Fruit fly (Drosophila melanogaster) whole organism, embryonic: ENCODE data around the gene CG6652.
A peak's percentile ranks its signal among the peaks of the same experiment; 100 is the strongest.

Experiments
- Abd-B ChIP-seq: fragments of 200-800 bp; sonication (Bioruptor generic); optimal IDR thresholded peaks from 2 replicates; lab custom pipeline; 2018; ENCODE audit warnings: missing biosample characterization, mild to moderate bottlenecking, missing genetic modification characterization, moderate library complexity
- Atf6 ChIP-seq: fragments of 200-800 bp; sonication (Bioruptor generic); IDR thresholded peaks from 2 replicates; pipeline ENCODE4 v1.3.6; 2022; ENCODE audit warnings: missing biosample characterization, missing genetic modification characterization
- CG10979 ChIP-seq: fragments of 200-800 bp; sonication (Bioruptor generic); optimal IDR thresholded peaks from 2 replicates; lab custom pipeline; 2018; ENCODE audit warnings: missing biosample characterization, mild to moderate bottlenecking, missing genetic modification characterization, moderate library complexity
- CG11695 ChIP-seq: fragments of 200-800 bp; sonication (Bioruptor generic); IDR thresholded peaks from 3 replicates; pipeline ENCODE4 v1.3.6; 2022; ENCODE audit warnings: missing biosample characterization, missing genetic modification characterization
- CG13424 ChIP-seq: fragments of 200-800 bp; sonication (Bioruptor generic); optimal IDR thresholded peaks from 2 replicates; lab custom pipeline; 2019; ENCODE audit warnings: missing biosample characterization, mild to moderate bottlenecking, missing genetic modification characterization, moderate library complexity
- CG17829 ChIP-seq: fragments of 200-800 bp; optimal IDR thresholded peaks from 2 replicates; lab custom pipeline; 2019; ENCODE audit warnings: missing biosample characterization, mild to moderate bottlenecking, missing genetic modification characterization, moderate library complexity
- CG18599 ChIP-seq: fragments of 200-800 bp; sonication (Bioruptor generic); optimal IDR thresholded peaks from 3 replicates; lab custom pipeline; 2017; ENCODE audit warnings: missing biosample characterization, missing genetic modification characterization, mild to moderate bottlenecking, moderate library complexity, missing genetic modification reagents
- CG18619 ChIP-seq: fragments of 200-800 bp; sonication (Bioruptor generic); optimal IDR thresholded peaks from 3 replicates; lab custom pipeline; 2017; ENCODE audit warnings: missing biosample characterization, mild to moderate bottlenecking, missing genetic modification characterization
- CG2678 ChIP-seq: fragments of 200-800 bp; sonication (Bioruptor generic); optimal IDR thresholded peaks from 3 replicates; lab custom pipeline; 2019; ENCODE audit warnings: missing biosample characterization, mild to moderate bottlenecking, missing genetic modification characterization, moderate library complexity
- CG2712 ChIP-seq: fragments of 200-800 bp; optimal IDR thresholded peaks from 3 replicates; lab custom pipeline; 2019; ENCODE audit warnings: missing biosample characterization, mild to moderate bottlenecking, missing genetic modification characterization, moderate library complexity
- CG30403 ChIP-seq: fragments of 200-800 bp; sonication (Bioruptor generic); optimal IDR thresholded peaks from 3 replicates; lab custom pipeline; 2016; ENCODE audit warnings: missing biosample characterization, missing genetic modification characterization
- CG33557 ChIP-seq: fragments of 200-800 bp; sonication (Bioruptor generic); optimal IDR thresholded peaks from 2 replicates; lab custom pipeline; 2019; ENCODE audit warnings: missing biosample characterization, mild to moderate bottlenecking, missing genetic modification characterization, moderate library complexity
- CG3847 ChIP-seq: fragments of 200-800 bp; sonication (Bioruptor generic); IDR thresholded peaks from 2 replicates; pipeline ENCODE4 v1.3.6; 2022; ENCODE audit warnings: missing biosample characterization, missing genetic modification characterization
- CG3995 ChIP-seq: fragments of 200-800 bp; sonication (Bioruptor generic); optimal IDR thresholded peaks from 3 replicates; lab custom pipeline; 2016; ENCODE audit warnings: missing biosample characterization, missing genetic modification characterization
- CG9727 ChIP-seq: fragments of 200-800 bp; sonication (Bioruptor generic); optimal IDR thresholded peaks from 3 replicates; lab custom pipeline; 2017; ENCODE audit warnings: missing biosample characterization, mild to moderate bottlenecking, missing genetic modification characterization
- CG9817 ChIP-seq: fragments of 200-800 bp; sonication (Bioruptor generic); optimal IDR thresholded peaks from 2 replicates; lab custom pipeline; 2018; ENCODE audit warnings: missing biosample characterization, mild to moderate bottlenecking, missing genetic modification characterization, moderate library complexity
- Deaf1 ChIP-seq: fragments of 200-800 bp; optimal IDR thresholded peaks from 3 replicates; lab custom pipeline; 2019; ENCODE audit warnings: missing biosample characterization, mild to moderate bottlenecking, missing genetic modification characterization, moderate library complexity
- E2f1 ChIP-seq: fragments of 200-800 bp; sonication (Bioruptor generic); IDR thresholded peaks from 2 replicates; pipeline ENCODE4 v1.3.6; 2022; ENCODE audit warnings: missing biosample characterization, missing genetic modification characterization
- E2f2 ChIP-seq: fragments of 200-800 bp; sonication (Bioruptor generic); IDR thresholded peaks from 2 replicates; pipeline ENCODE4 v1.3.6; 2022; ENCODE audit warnings: missing biosample characterization, missing genetic modification characterization
- HHEX ChIP-seq: fragments of 200-800 bp; sonication (Bioruptor generic); optimal IDR thresholded peaks from 3 replicates; lab custom pipeline; 2017; ENCODE audit warnings: missing biosample characterization, mild to moderate bottlenecking, missing genetic modification characterization, missing genetic modification reagents
- HmgZ ChIP-seq: fragments of 200-800 bp; sonication (Bioruptor generic); optimal IDR thresholded peaks from 2 replicates; lab custom pipeline; 2018; ENCODE audit warnings: missing biosample characterization, mild to moderate bottlenecking, missing genetic modification characterization
- Hr78 ChIP-seq, 2 experiments: fragments of 200-800 bp in 1 of 2; fragments of >200 bp in 1 of 2; sonication (Bioruptor generic) in 1 of 2; optimal IDR thresholded peaks; 2 replicates each; lab custom pipeline; 2017 to 2019; ENCODE audit warnings: missing biosample characterization in 2 of 2, missing genetic modification characterization in 2 of 2, mild to moderate bottlenecking in 1 of 2, moderate library complexity in 1 of 2
- Meics ChIP-seq: fragments of 200-800 bp; sonication (Bioruptor generic); optimal IDR thresholded peaks from 2 replicates; lab custom pipeline; 2017; ENCODE audit warnings: missing biosample characterization, mild to moderate bottlenecking, missing genetic modification characterization
- Nf-YB ChIP-seq: fragments of 200-800 bp; sonication (Bioruptor generic); optimal IDR thresholded peaks from 3 replicates; lab custom pipeline; 2019; ENCODE audit warnings: missing biosample characterization, mild to moderate bottlenecking, missing genetic modification characterization, moderate library complexity
- Ravus ChIP-seq: fragments of 200-800 bp; sonication (Bioruptor generic); IDR thresholded peaks from 2 replicates; pipeline ENCODE4 v1.3.6; 2022; ENCODE audit warnings: missing biosample characterization, missing genetic modification characterization
- Stat92E ChIP-seq, 3 experiments: fragments of >200 bp in 2 of 3; fragments of 200-800 bp in 1 of 3; sonication (Bioruptor generic) in 1 of 3; optimal IDR thresholded peaks; 2 replicates each; lab custom pipeline; 2017 to 2019; ENCODE audit warnings: missing biosample characterization in 3 of 3, missing genetic modification characterization in 3 of 3, mild to moderate bottlenecking in 1 of 3, moderate library complexity in 1 of 3
- Usf ChIP-seq: fragments of 200-800 bp; sonication (Bioruptor generic); optimal IDR thresholded peaks from 2 replicates; lab custom pipeline; 2017; ENCODE audit warnings: missing genotype, missing biosample characterization, missing genetic modification characterization
- ab ChIP-seq: fragments of 200-800 bp; sonication (Bioruptor generic); optimal IDR thresholded peaks from 2 replicates; lab custom pipeline; 2016; ENCODE audit warnings: missing biosample characterization, missing genetic modification characterization
- bcd ChIP-seq: fragments of 200-800 bp; sonication (Bioruptor generic); optimal IDR thresholded peaks from 2 replicates; lab custom pipeline; 2017; ENCODE audit warnings: missing biosample characterization, mild to moderate bottlenecking, missing genetic modification characterization
- bowl ChIP-seq: fragments of 200-800 bp; sonication (Bioruptor generic); IDR thresholded peaks from 2 replicates; pipeline ENCODE4 v1.3.6; 2022; ENCODE audit warnings: missing biosample characterization, missing genetic modification characterization
- chif ChIP-seq, 2 experiments: fragments of 200-800 bp; sonication (Bioruptor generic); optimal IDR thresholded peaks; 3 replicates each; lab custom pipeline; 2016; ENCODE audit warnings: missing biosample characterization in 2 of 2, missing genetic modification characterization in 2 of 2
- dmrt11E ChIP-seq: fragments of 200-800 bp; sonication (Bioruptor generic); optimal IDR thresholded peaks from 3 replicates; lab custom pipeline; 2018; ENCODE audit warnings: missing biosample characterization, mild to moderate bottlenecking, missing genetic modification characterization, moderate library complexity
- dmrt99B ChIP-seq: fragments of 200-800 bp; sonication (Bioruptor generic); optimal IDR thresholded peaks from 2 replicates; lab custom pipeline; 2018; ENCODE audit warnings: missing biosample characterization, mild to moderate bottlenecking, missing genetic modification characterization, moderate library complexity
- fd96Cb ChIP-seq: fragments of 200-800 bp; sonication (Bioruptor generic); optimal IDR thresholded peaks from 2 replicates; lab custom pipeline; 2018; ENCODE audit warnings: missing biosample characterization, mild to moderate bottlenecking, missing genetic modification characterization, moderate library complexity
- hkb ChIP-seq, 2 experiments: fragments of 200-800 bp in 1 of 2; fragments of >200 bp in 1 of 2; sonication (Bioruptor generic) in 1 of 2; IDR thresholded peaks in 1 of 2; optimal IDR thresholded peaks in 1 of 2; 2 replicates each; pipeline versions ENCODE4 v1.3.6 to Lab custom; 2017 to 2022; ENCODE audit warnings: missing biosample characterization in 1 of 2, missing genetic modification characterization in 1 of 2
- lilli ChIP-seq: fragments of 200-800 bp; sonication (Bioruptor generic); optimal IDR thresholded peaks from 3 replicates; lab custom pipeline; 2016; ENCODE audit warnings: missing biosample characterization, missing genetic modification characterization
- lola ChIP-seq, 3 experiments: fragments of >200 bp in 2 of 3; fragments of 200-800 bp in 1 of 3; sonication (Bioruptor generic) in 1 of 3; optimal IDR thresholded peaks; 2 replicates each; lab custom pipeline; 2017 to 2019; ENCODE audit warnings: missing biosample characterization in 3 of 3, missing genetic modification characterization in 3 of 3, mild to moderate bottlenecking in 1 of 3, moderate library complexity in 1 of 3
- luna ChIP-seq: fragments of 200-800 bp; sonication (Bioruptor generic); optimal IDR thresholded peaks from 2 replicates; lab custom pipeline; 2016; ENCODE audit warnings: missing biosample characterization, missing genetic modification characterization
- nmo ChIP-seq: fragments of 200-800 bp; sonication (Bioruptor generic); optimal IDR thresholded peaks from 2 replicates; lab custom pipeline; 2018; ENCODE audit warnings: missing biosample characterization, mild to moderate bottlenecking, missing genetic modification characterization, moderate library complexity
- onecut ChIP-seq: fragments of 200-800 bp; sonication (Bioruptor generic); IDR thresholded peaks from 2 replicates; pipeline ENCODE4 v1.3.6; 2022; ENCODE audit warnings: missing biosample characterization, missing genetic modification characterization
- pan ChIP-seq, 4 experiments: fragments of >200 bp in 3 of 4; fragments of 200-800 bp in 1 of 4; sonication (Bioruptor generic) in 1 of 4; optimal IDR thresholded peaks in 3 of 4; IDR thresholded peaks in 1 of 4; 2 replicates each; pipeline versions ENCODE4 v1.3.6 to Lab custom; 2017 to 2022; ENCODE audit warnings: missing biosample characterization in 2 of 4, missing genetic modification characterization in 2 of 4, mixed read lengths in 1 of 4
- row ChIP-seq: fragments of 200-800 bp; sonication (Bioruptor generic); IDR thresholded peaks from 3 replicates; pipeline ENCODE4 v1.3.6; 2022; ENCODE audit warnings: missing biosample characterization, missing genetic modification characterization
- sens ChIP-seq: fragments of 200-800 bp; sonication (Bioruptor generic); peaks from one replicate; lab custom pipeline; 2016; ENCODE audit warnings: missing biosample characterization, missing genetic modification characterization
- slbo ChIP-seq: fragments of 200-800 bp; sonication (Bioruptor generic); IDR thresholded peaks from 2 replicates; pipeline ENCODE4 v1.3.6; 2022; ENCODE audit warnings: missing biosample characterization, missing genetic modification characterization
- tap ChIP-seq: fragments of 200-800 bp; optimal IDR thresholded peaks from 3 replicates; lab custom pipeline; 2019; ENCODE audit warnings: missing biosample characterization, mild to moderate bottlenecking, missing genetic modification characterization, moderate library complexity
- ttk ChIP-seq: fragments of 200-800 bp; sonication (Bioruptor generic); IDR thresholded peaks from 2 replicates; pipeline ENCODE4 v2.1.2; 2022; ENCODE audit warnings: missing biosample characterization, missing genetic modification characterization
- tx ChIP-seq: fragments of 200-800 bp; sonication (Bioruptor generic); optimal IDR thresholded peaks from 2 replicates; lab custom pipeline; 2016; ENCODE audit warnings: missing biosample characterization, missing genetic modification characterization
- zfh2 ChIP-seq: fragments of 200-800 bp; sonication (Bioruptor generic); optimal IDR thresholded peaks from 2 replicates; lab custom pipeline; 2016; ENCODE audit warnings: missing biosample characterization, missing genetic modification characterization

Gene CG6652

DNA sequence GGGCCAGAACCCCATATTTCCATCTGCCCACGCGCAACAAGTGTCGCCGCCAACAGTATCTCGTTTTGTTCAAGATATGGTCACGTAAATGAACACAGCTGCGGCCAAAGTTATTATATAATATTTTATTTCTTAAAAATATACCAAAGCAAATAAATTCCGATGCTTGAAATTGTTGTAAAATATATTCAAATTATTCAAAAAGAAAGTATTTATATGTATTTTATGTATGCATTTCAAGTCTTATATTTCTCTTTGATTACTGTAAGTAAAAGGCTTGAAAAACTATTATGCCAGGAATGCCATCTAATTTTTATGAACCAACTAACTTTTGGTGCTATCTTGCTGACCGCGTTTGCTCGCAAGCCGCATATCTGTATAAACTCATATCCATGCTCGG is 33.5 kb downstream of the CG6652 start (continued):
- no peak for TF ChIP-seq pan (optimal IDR thresholded peaks at IDR 0.05; lab: Kevin White, UChicago)
- peak in 1 of 2 experiments; percentile 30 for TF ChIP-seq pan (GFP tag; optimal IDR thresholded peaks at IDR 0.05 in 1 of 2, IDR thresholded peaks at IDR 0.05 in 1 of 2)
- 0 out of 2 replicates have a peak, but pooled peaks have one; percentile 27 for TF ChIP-seq CG3847 (GFP tag; lab: Robert Waterston, UW)
- peak; percentile 66 for TF ChIP-seq CG2712 (tag; lab: Kevin White, UChicago)
- TF ChIP-seq CG18619 (GFP tag; lab: Kevin White, UChicago) = peak; percentile 40
- 0 out of 2 replicates have a peak, but pooled peaks have one; percentile 12 for TF ChIP-seq onecut
- no peak for TF ChIP-seq tx (GFP tag; lab: Kevin White, UChicago)
- peak; percentile 48 for TF ChIP-seq nmo (GFP tag; lab: Kevin White, UChicago)
- TF ChIP-seq CG33557 (GFP tag; lab: Kevin White, UChicago) = peak; percentile 14
- peak in 1 of 2 experiments; percentile 9 for TF ChIP-seq Hr78 (GFP tag; optimal IDR thresholded peaks at IDR 0.05; lab: Kevin White, UChicago)
- no peak for TF ChIP-seq Usf (GFP tag; lab: Kevin White, UChicago)
- peak; percentile 39 for TF ChIP-seq HHEX (GFP tag; lab: Kevin White, UChicago)
- peak; percentile 70 for TF ChIP-seq row (GFP tag; lab: Robert Waterston, UW)
- TF ChIP-seq CG11695 = peak; percentile 54; the same call in 1 of the 3 replicates
- TF ChIP-seq CG3995 = no peak
- TF ChIP-seq tap = peak; percentile 2
- peak in 1 of 3 experiments; percentile 30 for TF ChIP-seq Stat92E (GFP tag; optimal IDR thresholded peaks at IDR 0.05; lab: Kevin White, UChicago)
- no peak for TF ChIP-seq ab (GFP tag; lab: Kevin White, UChicago)
- TF ChIP-seq CG9817 (tag; lab: Kevin White, UChicago) = peak; percentile 10
- peak; percentile 31 for TF ChIP-seq CG17829
- TF ChIP-seq Nf-YB (GFP tag; lab: Kevin White, UChicago) = no peak
- TF ChIP-seq chif (GFP tag; optimal IDR thresholded peaks at IDR 0.05; lab: Kevin White, UChicago) = no peak
- peak; percentile 45; the same call in 1 of the 2 replicates for TF ChIP-seq slbo
- peak; percentile 39 for TF ChIP-seq CG9727
- TF ChIP-seq fd96Cb (tag; lab: Kevin White, UChicago) = peak; percentile 29
- TF ChIP-seq Atf6 = peak; percentile 33; the same call in 1 of the 2 replicates
- peak in 1 of 3 experiments; percentile 57 for TF ChIP-seq lola (GFP tag; optimal IDR thresholded peaks at IDR 0.05; lab: Kevin White, UChicago)
- TF ChIP-seq CG2678 (tag; lab: Kevin White, UChicago) = peak; percentile 56
- TF ChIP-seq CG30403 (GFP tag; lab: Kevin White, UChicago) = peak; percentile 45
- peak; percentile 32 for TF ChIP-seq Deaf1 (tag; lab: Kevin White, UChicago)
- peak; percentile 40 for TF ChIP-seq bcd
- peak; percentile 62 for TF ChIP-seq CG13424
- peak; percentile 19 for TF ChIP-seq Abd-B (GFP tag; lab: Kevin White, UChicago)
- TF ChIP-seq E2f1 (GFP tag; lab: Robert Waterston, UW) = peak; percentile 18; the same call in 1 of the 2 replicates
- peak; percentile 27 for TF ChIP-seq CG10979 (tag; lab: Kevin White, UChicago)
- peak; percentile 25 for TF ChIP-seq lilli (GFP tag; lab: Kevin White, UChicago)
- no peak for TF ChIP-seq bowl (GFP tag; lab: Robert Waterston, UW)
- no peak for TF ChIP-seq luna
- no peak for TF ChIP-seq zfh2 (GFP tag; lab: Kevin White, UChicago)
- 0 out of 2 replicates have a peak, but pooled peaks have one; percentile 18 for TF ChIP-seq ttk (GFP tag; lab: Robert Waterston, UW)
- peak; percentile 19 for TF ChIP-seq CG18599
- TF ChIP-seq hkb (optimal IDR thresholded peaks at IDR 0.05; lab: Kevin White, UChicago) = no peak
- TF ChIP-seq hkb (GFP tag; IDR thresholded peaks at IDR 0.05; lab: Robert Waterston, UW) = peak; percentile 61
- peak; percentile 20 for TF ChIP-seq dmrt11E (tag; lab: Kevin White, UChicago)
- no peak for TF ChIP-seq Ravus (GFP tag; lab: Robert Waterston, UW)
- TF ChIP-seq dmrt99B (tag; lab: Kevin White, UChicago) = peak; percentile 62
- TF ChIP-seq Meics = peak; percentile 54
- peak; percentile 32; the same call in 1 of the 2 replicates for TF ChIP-seq E2f2
- peak; percentile 8 for TF ChIP-seq HmgZ
- TF ChIP-seq sens (GFP tag; lab: Kevin White, UChicago) = peak; percentile 71
